Fruit fly (Drosophila melanogaster) whole organism, pupa: Measurements from ENCODE around the gene CycG.

Experiments used
- CG10348 ChIP-seq: fragments of 200-800 bp; sonication (Bioruptor generic); IDR thresholded peaks from 2 replicates; pipeline ENCODE4 v1.3.6; 2022; ENCODE audit warnings: missing biosample characterization, missing genetic modification characterization
- CG12605 ChIP-seq: fragments of 200-800 bp; sonication (Bioruptor generic); IDR thresholded peaks from 2 replicates; pipeline ENCODE4 v1.3.6; 2022; ENCODE audit warnings: missing biosample characterization, missing genetic modification characterization
- CG13204 ChIP-seq: fragments of 200-800 bp; sonication (Bioruptor generic); optimal IDR thresholded peaks from 2 replicates; lab custom pipeline; 2018; ENCODE audit warnings: missing biosample characterization, mild to moderate bottlenecking, missing genetic modification characterization, moderate library complexity
- CG14655 ChIP-seq: fragments of 200-800 bp; sonication (Bioruptor generic); optimal IDR thresholded peaks from 3 replicates; lab custom pipeline; 2017; ENCODE audit warnings: mild to moderate bottlenecking, missing biosample characterization, missing genetic modification reagents, missing genetic modification characterization
- CG15710 ChIP-seq: fragments of 200-800 bp; sonication (Bioruptor generic); optimal IDR thresholded peaks from 2 replicates; lab custom pipeline; 2018; ENCODE audit warnings: missing biosample characterization, mild to moderate bottlenecking, missing genetic modification characterization, moderate library complexity
- CG17806 ChIP-seq: fragments of 200-800 bp; sonication (Bioruptor generic); optimal IDR thresholded peaks from 2 replicates; lab custom pipeline; 2018; ENCODE audit warnings: missing biosample characterization, mild to moderate bottlenecking, missing genetic modification characterization, moderate library complexity
- CG32121 ChIP-seq: fragments of 200-800 bp; sonication (Bioruptor generic); IDR thresholded peaks from 2 replicates; pipeline ENCODE4 v1.3.6; 2022; ENCODE audit warnings: missing biosample characterization, missing genetic modification characterization
- CG34367 ChIP-seq: fragments of 200-800 bp; sonication (Bioruptor generic); optimal IDR thresholded peaks from 2 replicates; lab custom pipeline; 2018; ENCODE audit warnings: missing biosample characterization, mild to moderate bottlenecking, missing genetic modification characterization
- CG4496 ChIP-seq: fragments of 200-800 bp; sonication (Bioruptor generic); IDR thresholded peaks from 3 replicates; pipeline ENCODE4 v1.3.6; 2022; ENCODE audit warnings: missing biosample characterization, missing genetic modification characterization
- CG8159 ChIP-seq: fragments of 200-800 bp; sonication (Bioruptor generic); optimal IDR thresholded peaks from 3 replicates; lab custom pipeline; 2018; ENCODE audit warnings: missing biosample characterization, mild to moderate bottlenecking, missing genetic modification characterization, moderate library complexity
- CG8301 ChIP-seq: fragments of 200-800 bp; sonication (Bioruptor generic); optimal IDR thresholded peaks from 2 replicates; lab custom pipeline; 2018; ENCODE audit warnings: missing biosample characterization, mild to moderate bottlenecking, missing genetic modification characterization
- CG9948 ChIP-seq: fragments of 200-800 bp; sonication (Bioruptor generic); optimal IDR thresholded peaks from 2 replicates; lab custom pipeline; 2018; ENCODE audit warnings: missing biosample characterization, mild to moderate bottlenecking, missing genetic modification characterization, moderate library complexity
- D1 ChIP-seq: fragments of 200-800 bp; sonication (Bioruptor generic); optimal IDR thresholded peaks from 2 replicates; lab custom pipeline; 2018; ENCODE audit warnings: missing biosample characterization, mild to moderate bottlenecking, missing genetic modification characterization, moderate library complexity
- EcR ChIP-seq: fragments of 200-800 bp; sonication (Bioruptor generic); optimal IDR thresholded peaks from 3 replicates; lab custom pipeline; 2019; ENCODE audit warnings: missing biosample characterization, missing genetic modification characterization, mild to moderate bottlenecking, moderate library complexity, missing genetic modification reagents
- Ets98B ChIP-seq: fragments of 200-800 bp; sonication (Bioruptor generic); IDR thresholded peaks from 2 replicates; pipeline ENCODE4 v1.3.6; 2022; ENCODE audit warnings: missing biosample characterization, missing genetic modification characterization
- Pif1A ChIP-seq: fragments of 200-800 bp; sonication (Bioruptor generic); optimal IDR thresholded peaks from 3 replicates; lab custom pipeline; 2016; ENCODE audit warnings: missing biosample characterization, missing genetic modification characterization
- Pif1B ChIP-seq: fragments of 200-800 bp; sonication (Bioruptor generic); optimal IDR thresholded peaks from 3 replicates; lab custom pipeline; 2016; ENCODE audit warnings: missing biosample characterization, missing genetic modification characterization
- Snoo ChIP-seq: fragments of 200-800 bp; sonication (Bioruptor generic); optimal IDR thresholded peaks from 3 replicates; lab custom pipeline; 2017; ENCODE audit warnings: missing biosample characterization, mild to moderate bottlenecking, missing genetic modification characterization, inconsistent platforms
- fd96Ca ChIP-seq: fragments of 200-800 bp; sonication (Bioruptor generic); IDR thresholded peaks from 3 replicates; pipeline ENCODE4 v1.3.6; 2022; ENCODE audit warnings: missing biosample characterization, missing genetic modification characterization
- gl ChIP-seq: fragments of 200-800 bp; sonication (Bioruptor generic); optimal IDR thresholded peaks from 2 replicates; lab custom pipeline; 2018; ENCODE audit warnings: missing biosample characterization, mild to moderate bottlenecking, missing genetic modification characterization
- rn ChIP-seq: fragments of 200-800 bp; sonication (Bioruptor generic); IDR thresholded peaks from 2 replicates; pipeline ENCODE4 v1.3.6; 2022; ENCODE audit warnings: missing biosample characterization, missing genetic modification characterization

The CycG gene

DNA sequence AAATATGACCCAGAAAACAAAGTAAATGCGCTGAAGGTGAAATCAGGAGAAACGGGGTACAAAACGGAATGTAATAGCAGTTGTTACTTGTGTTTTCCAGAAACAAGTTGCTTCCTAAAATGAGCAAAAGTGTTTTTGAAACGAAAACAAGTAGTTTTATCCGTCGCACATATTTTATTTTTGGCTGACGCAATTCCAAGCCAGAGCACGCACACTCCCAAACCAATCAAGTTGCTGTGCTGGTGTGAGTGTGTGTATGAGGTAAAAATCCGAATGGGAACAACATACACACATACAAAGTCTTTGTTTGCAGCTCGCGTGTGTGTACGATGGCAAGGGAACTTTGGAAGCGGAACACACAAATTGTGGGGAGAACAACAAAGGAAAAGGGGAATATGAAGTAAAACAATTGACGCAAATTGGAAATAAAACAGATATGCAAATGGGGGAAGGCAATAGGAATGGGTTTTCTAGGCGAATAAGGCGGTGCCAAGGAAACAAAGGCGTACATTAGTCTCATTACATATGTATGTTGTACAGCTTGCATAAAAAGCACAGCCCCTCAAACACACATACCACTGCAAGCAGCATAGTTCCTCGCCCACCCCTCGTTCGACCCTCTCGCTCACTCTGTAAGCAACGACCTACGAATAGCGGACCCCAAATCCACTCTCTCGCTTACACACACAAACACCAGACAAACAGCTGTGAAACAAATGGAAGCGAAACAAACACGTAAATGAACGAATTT is 3.9 kb downstream of the CycG start:
- peak; percentile 19 for TF ChIP-seq gl
- TF ChIP-seq CG15710, result peak; percentile 5
- no peak for TF ChIP-seq Snoo (tag; lab: Kevin White, UChicago)
- peak; percentile 36 for TF ChIP-seq EcR (GFP tag; lab: Kevin White, UChicago)
- peak; percentile 8 for TF ChIP-seq CG8159 (tag; lab: Kevin White, UChicago)

DNA sequence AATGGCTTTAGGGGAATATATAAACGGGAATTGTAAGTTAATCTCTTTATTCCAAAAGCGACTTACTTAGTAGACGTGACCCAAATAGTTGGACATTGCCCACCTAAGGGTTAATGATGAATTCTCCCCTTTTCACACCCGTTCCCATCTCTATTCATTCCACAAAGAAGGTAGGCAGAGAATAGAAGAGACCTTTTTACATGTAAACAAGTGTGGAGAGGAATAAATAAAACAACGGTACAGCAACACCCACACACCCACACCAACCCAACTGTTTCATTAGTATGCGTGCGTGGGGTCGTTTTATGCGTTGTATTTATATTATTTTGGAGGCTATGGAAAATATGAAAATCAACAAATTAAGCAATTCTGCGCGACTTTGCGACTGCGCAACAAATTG is 4.4 kb downstream of the CycG start:
- TF ChIP-seq Snoo (tag; lab: Kevin White, UChicago) (no peak), CG14655 (GFP tag; lab: Kevin White, UChicago) (no peak), CG15710 (no peak), Pif1B (GFP tag; lab: Kevin White, UChicago) (no peak)

DNA sequence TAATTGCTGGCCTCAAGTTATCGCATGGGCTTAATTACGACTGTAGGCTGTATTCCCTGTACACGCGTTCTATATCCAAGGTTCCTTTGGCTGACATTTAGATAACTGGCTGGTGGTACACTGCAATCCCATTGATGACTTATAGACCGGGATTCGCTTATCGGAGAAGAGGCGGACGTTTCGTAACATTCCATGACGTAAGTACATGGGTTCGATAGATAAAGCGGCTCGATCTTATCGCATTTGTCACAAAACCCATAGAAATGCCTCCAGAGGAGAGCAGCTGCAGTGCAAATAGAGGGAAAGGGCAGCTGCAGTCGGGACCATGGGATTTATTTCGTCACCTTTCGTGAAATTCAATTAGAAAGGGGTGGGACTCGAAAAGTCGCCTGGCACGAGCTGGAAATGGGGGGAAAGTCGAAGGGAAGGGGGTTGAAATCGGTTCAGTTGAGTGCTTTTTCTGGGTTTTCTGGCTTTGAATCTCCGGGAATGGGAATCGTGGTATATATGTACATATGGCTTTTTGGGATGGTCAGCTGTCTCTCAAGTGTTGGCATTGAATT is 5.1 kb downstream of the CycG start:
- TF ChIP-seq CG15710 (no peak), CG4496 (no peak), CG14655 (GFP tag; lab: Kevin White, UChicago) (no peak), Pif1B (GFP tag; lab: Kevin White, UChicago) (no peak), D1 (tag; lab: Kevin White, UChicago) (no peak), Snoo (tag; lab: Kevin White, UChicago) (no peak), CG10348 (GFP tag; lab: Robert Waterston, UW) (no peak), fd96Ca (no peak), CG8301 (tag; lab: Kevin White, UChicago) (no peak), CG9948 (tag; lab: Kevin White, UChicago) (no peak), gl (no peak), Ets98B (GFP tag; lab: Robert Waterston, UW) (no peak), EcR (GFP tag; lab: Kevin White, UChicago) (no peak), CG13204 (GFP tag; lab: Kevin White, UChicago) (no peak), Pif1A (no peak)
- TF ChIP-seq, all 21 proteins: peak for 0

DNA sequence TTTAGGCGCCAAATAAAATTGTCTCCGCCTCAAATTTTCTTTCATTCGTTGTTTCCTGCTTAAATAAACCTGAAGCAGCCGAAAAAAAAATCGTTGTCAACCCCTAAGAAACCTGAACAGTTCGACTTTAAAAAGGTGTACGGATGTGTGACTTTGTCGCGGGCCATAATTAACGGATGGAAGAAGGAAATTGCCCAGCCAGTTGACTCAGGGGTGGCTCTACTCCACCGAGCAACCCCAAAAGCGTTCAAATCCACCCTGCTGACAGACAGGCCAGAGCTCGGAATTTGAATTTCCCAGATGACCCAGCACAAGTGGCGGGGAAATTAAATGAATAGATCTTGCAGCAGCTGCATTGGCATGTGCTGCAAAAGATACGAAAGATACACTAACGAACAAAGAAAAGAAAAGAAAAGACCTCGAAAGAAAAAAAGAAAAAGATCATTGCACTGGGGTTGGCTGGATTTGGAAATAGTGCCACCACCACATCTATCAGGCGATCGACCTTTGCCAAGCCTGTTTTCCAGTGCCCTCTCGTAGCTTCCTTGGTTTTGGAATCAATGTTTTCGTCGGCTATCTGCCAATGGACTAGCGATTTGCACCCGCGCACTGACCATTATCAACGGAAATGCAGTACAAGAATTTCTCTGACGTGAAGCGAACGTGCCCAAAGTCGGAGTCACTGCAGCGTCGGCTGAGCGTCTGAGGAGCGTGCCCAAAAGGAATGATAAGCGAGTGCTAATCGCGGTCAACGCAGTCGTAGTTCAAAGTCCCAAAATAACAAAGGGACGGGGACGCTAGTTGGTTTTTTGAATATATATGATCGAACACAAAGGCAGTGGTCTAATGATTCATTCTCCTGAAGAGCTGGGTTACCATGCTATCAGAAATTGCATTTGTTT is 6.0 kb downstream of the CycG start:
- peak; percentile 28 for TF ChIP-seq EcR (GFP tag; lab: Kevin White, UChicago)
- TF ChIP-seq Ets98B (GFP tag; lab: Robert Waterston, UW), result no peak
- TF ChIP-seq Snoo (tag; lab: Kevin White, UChicago), result no peak
- TF ChIP-seq, all 21 proteins: peak for 1

DNA sequence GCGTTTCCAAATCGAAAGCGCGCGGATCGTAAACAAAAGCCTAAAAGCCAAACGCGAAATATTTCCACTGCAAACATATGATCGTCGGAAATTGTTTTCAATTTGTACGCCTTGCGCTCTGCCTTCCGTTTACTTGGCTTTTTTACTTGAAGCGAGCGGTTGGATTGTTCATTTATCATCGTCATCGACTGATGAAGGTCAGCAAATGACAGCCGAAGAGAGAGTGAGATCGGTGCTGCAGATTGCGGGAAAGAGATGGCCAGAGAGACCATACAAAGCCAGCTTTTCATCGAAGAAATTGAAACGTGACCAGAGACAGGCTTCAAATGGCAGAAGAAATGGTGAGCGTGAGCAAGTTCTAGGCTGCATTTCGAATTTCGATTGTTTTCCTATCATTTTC is 6.7 kb downstream of the CycG start:
- TF ChIP-seq CG13204 (GFP tag; lab: Kevin White, UChicago) (no peak), CG9948 (tag; lab: Kevin White, UChicago) (no peak), fd96Ca (no peak), CG12605 (GFP tag; lab: Robert Waterston, UW) (no peak), CG4496 (no peak), CG8159 (tag; lab: Kevin White, UChicago) (no peak), Pif1A (no peak), CG8301 (tag; lab: Kevin White, UChicago) (no peak), Ets98B (GFP tag; lab: Robert Waterston, UW) (no peak), CG15710 (no peak), CG17806 (tag; lab: Kevin White, UChicago) (no peak), Pif1B (GFP tag; lab: Kevin White, UChicago) (no peak), rn (no peak), CG10348 (GFP tag; lab: Robert Waterston, UW) (no peak), Snoo (tag; lab: Kevin White, UChicago) (no peak), CG34367 (no peak), CG14655 (GFP tag; lab: Kevin White, UChicago) (no peak), gl (no peak), EcR (GFP tag; lab: Kevin White, UChicago) (no peak), CG32121 (GFP tag; lab: Robert Waterston, UW) (no peak)

DNA sequence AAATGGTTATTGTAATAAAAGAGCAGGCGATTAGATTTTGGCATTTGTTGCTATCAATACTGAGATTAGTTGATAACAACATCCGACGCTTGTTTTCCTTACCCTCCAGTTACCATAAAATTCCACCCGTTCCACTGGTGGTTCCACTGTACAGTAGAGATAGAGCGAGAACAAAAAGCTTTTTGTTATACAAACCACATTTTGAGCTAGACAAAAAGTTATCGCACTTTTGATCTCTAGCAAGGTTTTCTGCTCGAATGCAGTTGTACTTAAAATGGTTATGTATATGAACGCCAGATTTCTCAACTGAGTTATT is 7.4 kb downstream of the CycG start:
- TF ChIP-seq fd96Ca (no peak), CG15710 (no peak)
- TF ChIP-seq, all 21 proteins: peak for 0
